Worm (Caenorhabditis elegans): ENCODE results near the gene cgt-2.
A peak's percentile ranks its signal among the peaks of the same experiment; 100 is the strongest.

Gene cgt-2

DNA sequence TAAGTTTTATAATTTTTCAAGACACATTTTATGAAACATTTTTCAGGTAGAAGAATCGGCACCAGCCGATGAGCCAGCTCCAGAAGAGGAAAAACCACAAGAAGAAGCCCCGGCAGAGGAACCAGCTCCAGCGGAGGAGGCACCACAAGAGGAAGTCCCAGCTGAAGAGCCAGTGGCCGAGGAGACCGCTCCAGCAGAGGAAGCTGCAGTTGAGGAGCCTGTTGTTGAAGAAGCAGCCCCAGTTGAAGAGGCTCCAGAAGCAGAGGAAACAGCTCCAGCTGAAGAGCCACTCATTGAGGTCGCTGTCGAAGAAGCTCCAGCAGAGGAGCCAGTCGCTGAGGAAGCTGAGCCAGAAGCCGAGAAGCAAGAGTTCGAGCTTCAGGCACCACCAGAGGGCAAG, 20.7 kb upstream of the cgt-2 start:
- TF ChIP-seq pqm-1 (tag; optimal IDR thresholded peaks at IDR 0.05) (no peak), nhr-12 (tag; optimal IDR thresholded peaks at IDR 0.05) (no peak), jun-1 (tag; optimal IDR thresholded peaks at IDR 0.05) (no peak), elt-1 (tag; optimal IDR thresholded peaks at IDR 0.05) (no peak), nhr-237 (tag; optimal IDR thresholded peaks at IDR 0.05) (no peak), mdl-1 (tag; optimal IDR thresholded peaks at IDR 0.05) (no peak), R02D3.7 (tag; optimal IDR thresholded peaks at IDR 0.05) (no peak), elt-2 (tag; optimal IDR thresholded peaks at IDR 0.05) (no peak), unc-62 (GFP tag; optimal IDR thresholded peaks at IDR 0.05) (no peak), fos-1 (tag; optimal IDR thresholded peaks at IDR 0.05) (no peak), ztf-11 (tag; optimal IDR thresholded peaks at IDR 0.05) (no peak), nhr-43 (tag; optimal IDR thresholded peaks at IDR 0.05; ENCODE audit: poor library complexity, severe bottlenecking) (no peak), nhr-67 (tag; optimal IDR thresholded peaks at IDR 0.05) (no peak), pha-4 (tag; optimal IDR thresholded peaks at IDR 0.05) (no peak), skn-1 (tag; optimal IDR thresholded peaks at IDR 0.05) (no peak), mml-1 (tag; optimal IDR thresholded peaks at IDR 0.05) (no peak), unc-39 (tag; optimal IDR thresholded peaks at IDR 0.05) (no peak), ceh-28 (tag; optimal IDR thresholded peaks at IDR 0.05) (no peak), nhr-76 (tag; optimal IDR thresholded peaks at IDR 0.05) (no peak), lin-15B (tag; optimal IDR thresholded peaks at IDR 0.05) (no peak)

DNA sequence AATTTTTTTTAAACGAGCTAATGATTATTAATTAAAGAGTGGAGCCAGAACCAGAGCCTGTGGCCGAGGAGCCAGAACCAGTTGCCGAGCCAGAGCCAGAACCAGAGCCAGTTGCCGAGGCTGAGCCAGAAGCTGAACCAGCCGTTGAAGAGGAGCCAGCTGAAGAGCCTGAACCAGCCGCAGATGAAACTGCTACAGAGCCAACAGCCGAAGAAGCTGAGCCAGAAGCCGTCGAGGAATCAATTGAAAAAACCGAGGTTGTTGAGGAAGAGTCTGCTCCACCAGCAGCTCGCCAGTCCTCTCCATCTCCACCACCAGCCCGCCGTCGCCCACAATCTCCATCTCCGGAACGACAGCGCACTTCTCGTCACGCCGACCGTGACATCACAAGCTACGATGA, 19.3 kb upstream of the cgt-2 start:
- TF ChIP-seq nhr-43 (tag; optimal IDR thresholded peaks at IDR 0.05; ENCODE audit: poor library complexity, severe bottlenecking) (no peak), ceh-28 (tag; optimal IDR thresholded peaks at IDR 0.05) (no peak), sea-2 (GFP tag; optimal IDR thresholded peaks at IDR 0.05) (no peak), egl-5 (tag; optimal IDR thresholded peaks at IDR 0.05) (no peak)

DNA sequence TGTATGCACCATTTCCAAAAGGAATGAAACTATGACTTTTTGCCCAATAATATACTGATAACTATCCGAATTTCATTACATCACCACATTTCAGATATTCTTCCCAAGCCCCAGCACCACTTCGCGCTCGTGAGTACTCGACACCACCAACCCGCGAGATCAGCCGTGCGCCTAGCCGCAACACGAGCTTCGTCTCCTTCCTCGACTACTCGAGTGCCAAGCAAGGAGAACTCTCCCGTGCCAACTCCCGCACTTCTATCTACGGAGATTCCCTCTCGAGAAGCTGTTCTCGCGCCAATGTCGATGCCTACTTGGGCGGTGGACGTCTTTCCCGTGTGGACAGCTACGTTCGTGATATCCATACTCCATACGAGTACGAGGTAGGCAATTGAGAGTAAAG, 18.4 kb upstream of the cgt-2 start:
- TF ChIP-seq nhr-28 (tag; optimal IDR thresholded peaks at IDR 0.05) (no peak), ceh-9 (tag; optimal IDR thresholded peaks at IDR 0.05) (no peak), egl-27 (tag; optimal IDR thresholded peaks at IDR 0.05) (no peak), ceh-28 (tag; optimal IDR thresholded peaks at IDR 0.05) (no peak), jun-1 (tag; optimal IDR thresholded peaks at IDR 0.05) (no peak), nhr-11 (tag; optimal IDR thresholded peaks at IDR 0.05) (no peak), elt-2 (tag; optimal IDR thresholded peaks at IDR 0.05) (no peak), aly-2 (tag; optimal IDR thresholded peaks at IDR 0.05) (no peak), unc-39 (tag; optimal IDR thresholded peaks at IDR 0.05) (no peak), fkh-2 (tag; optimal IDR thresholded peaks at IDR 0.05) (no peak), skn-1 (tag; optimal IDR thresholded peaks at IDR 0.05) (no peak), pqm-1 (tag; optimal IDR thresholded peaks at IDR 0.05) (no peak), snpc-4 (tag; optimal IDR thresholded peaks at IDR 0.05) (no peak), ztf-4 (tag; optimal IDR thresholded peaks at IDR 0.05) (no peak), fkh-10 (GFP tag; optimal IDR thresholded peaks at IDR 0.05) (no peak), daf-12 (tag; optimal IDR thresholded peaks at IDR 0.05) (no peak), tbx-2 (tag; optimal IDR thresholded peaks at IDR 0.05) (no peak)

DNA sequence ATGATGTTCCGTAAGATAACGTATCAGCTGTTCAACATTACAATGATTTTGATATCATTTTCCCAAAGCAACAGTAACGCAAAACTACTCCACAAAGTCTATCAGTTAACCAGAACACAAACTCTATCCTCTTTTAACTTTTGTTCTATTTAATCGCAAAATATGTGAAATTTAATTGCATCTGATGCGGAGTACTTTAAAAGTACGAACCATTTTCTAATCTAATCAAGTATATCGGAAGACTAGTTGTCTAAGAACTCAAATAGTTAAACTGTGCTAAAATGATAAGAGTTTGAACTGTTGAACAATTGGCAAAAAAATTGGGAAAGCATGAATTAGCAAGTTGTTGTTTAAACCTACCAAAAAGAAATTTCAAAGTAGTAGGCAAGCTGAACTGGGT, 13.5 kb upstream of the cgt-2 start:
- TF ChIP-seq pqm-1 (tag; optimal IDR thresholded peaks at IDR 0.05) = peak; percentile 63
- no peak for TF ChIP-seq lsy-12 (tag; optimal IDR thresholded peaks at IDR 0.05)

DNA sequence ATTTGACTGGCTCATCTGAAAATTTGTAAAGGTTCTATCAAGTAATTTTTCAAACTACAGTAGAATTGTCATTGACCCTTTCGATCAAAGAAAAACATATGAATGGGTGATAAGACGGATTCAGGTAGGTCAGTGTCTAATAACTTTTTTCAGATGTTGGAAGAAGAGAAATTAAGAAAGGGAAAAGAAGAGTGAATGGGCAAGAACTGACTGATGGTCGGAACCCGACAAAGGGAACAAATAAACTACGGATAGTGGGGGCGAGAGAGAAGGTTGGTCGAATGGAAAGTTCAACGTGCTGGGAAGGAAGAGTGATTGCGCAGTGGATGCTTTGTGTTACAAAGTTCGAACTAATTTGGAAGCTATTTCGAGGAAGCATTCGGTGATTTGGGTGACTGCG, 12.8 kb upstream of the cgt-2 start:
- TF ChIP-seq elt-3 (tag; optimal IDR thresholded peaks at IDR 0.05) (no peak), nhr-23 (tag; optimal IDR thresholded peaks at IDR 0.05) (peak; percentile 38)

DNA sequence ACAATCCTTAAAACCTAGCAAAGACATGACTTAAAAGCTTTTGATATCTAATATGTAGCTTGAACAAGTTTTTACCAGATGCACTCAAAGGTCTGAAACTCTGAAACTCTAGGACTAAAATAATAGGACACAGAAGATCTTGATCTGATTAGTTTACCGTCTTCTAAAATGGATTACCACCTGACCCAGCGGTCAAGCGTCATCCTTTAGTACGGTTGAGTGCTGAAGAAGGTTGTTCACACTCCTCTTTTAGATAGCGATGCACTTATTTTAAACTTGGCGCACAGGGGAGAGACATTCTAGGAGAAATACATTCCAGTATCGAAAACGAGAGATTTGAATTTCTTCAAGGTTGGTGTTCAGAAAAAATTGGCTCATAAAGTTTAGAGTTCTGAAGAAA, 11.3 kb upstream of the cgt-2 start:
- TF ChIP-seq nhr-11 (tag; optimal IDR thresholded peaks at IDR 0.05) (no peak), nhr-23 (tag; optimal IDR thresholded peaks at IDR 0.05) (peak; percentile 31)

Measured in whole organism, L3 larva.